Worm (Caenorhabditis elegans): ENCODE results near the gene cyp-13A1.
A peak's percentile ranks its signal among the peaks of the same experiment; 100 is the strongest.

cyp-13A1 gene

ce11 chrII:9781842-9782241 lies at the start of gene cyp-13A1:
cyp-13A1 (minus strand) TSS chrII:9781997.
- TF ChIP-seq nhr-232 (tag; optimal IDR thresholded peaks at IDR 0.05): no peak
- no peak for TF ChIP-seq pha-2 (tag; optimal IDR thresholded peaks at IDR 0.05)
- TF ChIP-seq elt-2 (tag; optimal IDR thresholded peaks at IDR 0.05): peak; percentile 10

ce11 chrII:9831033-9831432 lies 49.2 kb upstream of the cyp-13A1 start, which contains the start of gene ZK938.12:
ZK938.12 (plus strand) TSS chrII:9831333.
- TF ChIP-seq sdc-2 (tag; optimal IDR thresholded peaks at IDR 0.05) (no peak), K09A11.1 (tag; optimal IDR thresholded peaks at IDR 0.05; ENCODE audit: insufficient read depth) (no peak), ztf-16 (tag; optimal IDR thresholded peaks at IDR 0.05) (no peak), ets-4 (tag; optimal IDR thresholded peaks at IDR 0.05) (no peak), ref-2 (tag; optimal IDR thresholded peaks at IDR 0.05) (no peak), ceh-31 (tag; optimal IDR thresholded peaks at IDR 0.05) (no peak), pax-1 (tag; optimal IDR thresholded peaks at IDR 0.05) (no peak)

- no peak for TF ChIP-seq pros-1 (tag; optimal IDR thresholded peaks at IDR 0.05)
- TF ChIP-seq dmd-4 (tag; optimal IDR thresholded peaks at IDR 0.05; ENCODE audit: borderline replicate concordance): no peak
- TF ChIP-seq unc-55 (GFP tag; optimal IDR thresholded peaks at IDR 0.05): no peak
- no peak for TF ChIP-seq ceh-2 (tag; optimal IDR thresholded peaks at IDR 0.05)
- no peak for TF ChIP-seq hlh-6 (tag; optimal IDR thresholded peaks at IDR 0.05)
- no peak for TF ChIP-seq K09A11.1 (tag; optimal IDR thresholded peaks at IDR 0.05; ENCODE audit: insufficient read depth)
- TF ChIP-seq sox-4 (tag; optimal IDR thresholded peaks at IDR 0.05): no peak
- TF ChIP-seq ceh-34 (tag; optimal IDR thresholded peaks at IDR 0.05): no peak
- no peak for TF ChIP-seq rnt-1 (tag; optimal IDR thresholded peaks at IDR 0.05)
- TF ChIP-seq npax-4 (tag; optimal IDR thresholded peaks at IDR 0.05): no peak
- no peak for TF ChIP-seq zip-5 (tag; optimal IDR thresholded peaks at IDR 0.05)
Measured at ce11 chrII:9829108-9829507, 47.3 kb upstream of the cyp-13A1 start, which contains the start of gene ZK938.1. ZK938.1 (plus strand) TSS chrII:9829408.

ce11 chrII:9828502-9828901 lies 46.7 kb upstream of the cyp-13A1 start:
- TF ChIP-seq ceh-34 (tag; optimal IDR thresholded peaks at IDR 0.05) (peak; percentile 69), sox-4 (tag; optimal IDR thresholded peaks at IDR 0.05) (no peak)

ce11 chrII:9827852-9828251 lies 46.1 kb upstream of the cyp-13A1 start, which contains the start of gene eyg-1:
eyg-1 (minus strand) TSS chrII:9827952.
- TF ChIP-seq ceh-48 (tag; optimal IDR thresholded peaks at IDR 0.05) (no peak), ceh-2 (tag; optimal IDR thresholded peaks at IDR 0.05) (no peak), K02D7.2 (tag; optimal IDR thresholded peaks at IDR 0.05) (no peak)

- TF ChIP-seq ceh-2 (tag; optimal IDR thresholded peaks at IDR 0.05) (no peak), hlh-30 (tag; optimal IDR thresholded peaks at IDR 0.05; ENCODE audit: insufficient read depth) (no peak), unc-42 (tag; optimal IDR thresholded peaks at IDR 0.05) (no peak), K02D7.2 (tag; optimal IDR thresholded peaks at IDR 0.05) (no peak)
Measured at ce11 chrII:9826946-9827345, 45.1 kb upstream of the cyp-13A1 start.

ce11 chrII:9807519-9807972 lies 25.7 kb upstream of the cyp-13A1 start, which contains the start of gene cyp-13A8:
cyp-13A8 (minus strand) TSS chrII:9807569.
- no peak for TF ChIP-seq nfya-1 (tag; optimal IDR thresholded peaks at IDR 0.05)
- TF ChIP-seq nhr-11 (tag; optimal IDR thresholded peaks at IDR 0.05): no peak
- peak; percentile 32 for TF ChIP-seq elt-2 (tag; optimal IDR thresholded peaks at IDR 0.05)

- no peak for TF ChIP-seq pag-3 (tag; optimal IDR thresholded peaks at IDR 0.05; ENCODE audit: borderline replicate concordance)
- TF ChIP-seq unc-42 (tag; optimal IDR thresholded peaks at IDR 0.05): no peak
- TF ChIP-seq eyg-1 (tag; optimal IDR thresholded peaks at IDR 0.05): no peak
- TF ChIP-seq ama-1 (optimal IDR thresholded peaks at IDR 0.05): no peak
- TF ChIP-seq dve-1 (tag; optimal IDR thresholded peaks at IDR 0.05): no peak
- TF ChIP-seq ceh-30 (tag; optimal IDR thresholded peaks at IDR 0.05): no peak
- no peak for TF ChIP-seq ztf-16 (tag; optimal IDR thresholded peaks at IDR 0.05)
- TF ChIP-seq odd-2 (tag; optimal IDR thresholded peaks at IDR 0.05): no peak
- TF ChIP-seq tbx-2 (tag; optimal IDR thresholded peaks at IDR 0.05): no peak
- TF ChIP-seq fkh-6 (tag; optimal IDR thresholded peaks at IDR 0.05): no peak
- no peak for TF ChIP-seq rnt-1 (tag; optimal IDR thresholded peaks at IDR 0.05)
- no peak for TF ChIP-seq hlh-15 (tag; optimal IDR thresholded peaks at IDR 0.05)
- no peak for TF ChIP-seq C38D4.7 (GFP tag; optimal IDR thresholded peaks at IDR 0.05)
- TF ChIP-seq ahr-1 (tag; optimal IDR thresholded peaks at IDR 0.05): no peak
Measured at ce11 chrII:9803320-9803719, 21.5 kb upstream of the cyp-13A1 start, which contains the start of gene cyp-13A7. cyp-13A7 (plus strand) TSS chrII:9803620.
